Worm (Caenorhabditis elegans) whole organism, mixed stage, embryonic: ENCODE measurements around the gene srh-27.

ENCODE experiments used
- M03D4.4 ChIP-seq: sonication (generic microtip); optimal IDR thresholded peaks from 2 replicates; lab custom pipeline; 2017; ENCODE audit warnings: mild to moderate bottlenecking, missing genetic modification characterization, missing compliant biosample characterization
- bed-3 ChIP-seq: fragments of 200-800 bp; sonication (Bioruptor generic); optimal IDR thresholded peaks from 3 replicates; lab custom pipeline; 2018; ENCODE audit warnings: mild to moderate bottlenecking, missing genetic modification characterization, moderate library complexity, missing compliant biosample characterization
- blmp-1 ChIP-seq: fragments of 150-350 bp; optimal IDR thresholded peaks from 2 replicates; lab custom pipeline; 2014; ENCODE audit warnings: missing biosample characterization, missing genetic modification characterization
- ceh-39 ChIP-seq: fragments of 150-350 bp; optimal IDR thresholded peaks from 2 replicates; lab custom pipeline; 2014; ENCODE audit warnings: missing biosample characterization, missing genetic modification characterization
- ceh-83 ChIP-seq: fragments of 200-800 bp; sonication (Bioruptor generic); optimal IDR thresholded peaks from 2 replicates; lab custom pipeline; 2018; ENCODE audit warnings: mild to moderate bottlenecking, missing genetic modification characterization, missing compliant biosample characterization
- ces-1 ChIP-seq: fragments of 150-350 bp; optimal IDR thresholded peaks from 2 replicates; lab custom pipeline; 2014; ENCODE audit warnings: missing biosample characterization, missing genetic modification reagents, missing genetic modification characterization
- cnd-1 ChIP-seq: fragments of 200-800 bp; sonication (Bioruptor generic); optimal IDR thresholded peaks from 2 replicates; lab custom pipeline; 2018; ENCODE audit warnings: mild to moderate bottlenecking, missing genetic modification characterization, missing compliant biosample characterization
- drap-1 ChIP-seq: fragments of 200-800 bp; sonication (Bioruptor generic); optimal IDR thresholded peaks from 3 replicates; lab custom pipeline; 2018; ENCODE audit warnings: mild to moderate bottlenecking, missing genetic modification characterization, missing compliant biosample characterization
- elt-1 ChIP-seq: sonication (generic microtip); optimal IDR thresholded peaks from 2 replicates; lab custom pipeline; 2017; ENCODE audit warnings: missing genetic modification characterization, mild to moderate bottlenecking, missing compliant biosample characterization, antibody characterized with exemption, moderate library complexity, borderline replicate concordance; ENCODE audit not compliant: insufficient read depth
- elt-3 ChIP-seq: fragments of 150-350 bp; optimal IDR thresholded peaks from 2 replicates; lab custom pipeline; 2014; ENCODE audit warnings: missing biosample characterization, missing genetic modification characterization
- flh-1 ChIP-seq: fragments of 200-800 bp; sonication (Bioruptor generic); optimal IDR thresholded peaks from 2 replicates; lab custom pipeline; 2018; ENCODE audit warnings: mild to moderate bottlenecking, missing genetic modification characterization, moderate library complexity, missing compliant biosample characterization
- ham-2 ChIP-seq: fragments of 200-800 bp; sonication (Bioruptor generic); optimal IDR thresholded peaks from 2 replicates; lab custom pipeline; 2018; ENCODE audit warnings: mild to moderate bottlenecking, missing genetic modification characterization, missing compliant biosample characterization
- lin-13 ChIP-seq: fragments of 150-350 bp; optimal IDR thresholded peaks from 2 replicates; lab custom pipeline; 2014; ENCODE audit warnings: missing biosample characterization, missing genetic modification characterization
- lin-32 ChIP-seq: fragments of 200-800 bp; sonication (Bioruptor generic); optimal IDR thresholded peaks from 2 replicates; lab custom pipeline; 2018; ENCODE audit warnings: mild to moderate bottlenecking, missing genetic modification characterization, missing compliant biosample characterization
- lsy-2 ChIP-seq: fragments of 150-350 bp; optimal IDR thresholded peaks from 2 replicates; lab custom pipeline; 2014; ENCODE audit warnings: missing biosample characterization, missing genetic modification characterization
- mab-5 ChIP-seq: fragments of 150-350 bp; optimal IDR thresholded peaks from 2 replicates; lab custom pipeline; 2014; ENCODE audit warnings: missing biosample characterization, missing genetic modification characterization
- mep-1 ChIP-seq: fragments of 150-350 bp; optimal IDR thresholded peaks from 2 replicates; lab custom pipeline; 2017; ENCODE audit warnings: missing biosample characterization, missing genetic modification reagents, missing genetic modification characterization, inconsistent platforms
- mls-2 ChIP-seq: sonication (generic microtip); optimal IDR thresholded peaks from 2 replicates; lab custom pipeline; 2016; ENCODE audit warnings: mild to moderate bottlenecking, missing genetic modification characterization, moderate library complexity, missing compliant biosample characterization
- nhr-12 ChIP-seq: fragments of 150-350 bp; optimal IDR thresholded peaks from 2 replicates; lab custom pipeline; 2014; ENCODE audit warnings: missing biosample characterization, missing genetic modification characterization
- nhr-2 ChIP-seq: fragments of 150-350 bp; optimal IDR thresholded peaks from 2 replicates; lab custom pipeline; 2014; ENCODE audit warnings: missing biosample characterization, missing genetic modification characterization
- nhr-237 ChIP-seq: fragments of 150-350 bp; optimal IDR thresholded peaks from 2 replicates; lab custom pipeline; 2014; ENCODE audit warnings: missing biosample characterization, missing genetic modification characterization
- nhr-28 ChIP-seq: fragments of 150-350 bp; optimal IDR thresholded peaks from 2 replicates; lab custom pipeline; 2014; ENCODE audit warnings: missing biosample characterization, missing genetic modification characterization
- nhr-76 ChIP-seq: sonication (generic microtip); optimal IDR thresholded peaks from 2 replicates; lab custom pipeline; 2017; ENCODE audit warnings: missing biosample characterization, missing genetic modification characterization
- pha-4 ChIP-seq: fragments of 150-350 bp; optimal IDR thresholded peaks from 2 replicates; lab custom pipeline; 2018; ENCODE audit warnings: missing biosample characterization, missing genetic modification reagents, missing genetic modification characterization
- sem-2 ChIP-seq: fragments of 200-800 bp; sonication (Bioruptor generic); optimal IDR thresholded peaks from 2 replicates; lab custom pipeline; 2018; ENCODE audit warnings: mild to moderate bottlenecking, missing genetic modification characterization, missing compliant biosample characterization
- snpc-4 ChIP-seq: fragments of 150-350 bp; optimal IDR thresholded peaks from 2 replicates; lab custom pipeline; 2014; ENCODE audit warnings: missing biosample characterization, missing genetic modification characterization
- sptf-1 ChIP-seq: sonication (generic microtip); optimal IDR thresholded peaks from 2 replicates; lab custom pipeline; 2017; ENCODE audit warnings: mild to moderate bottlenecking, missing genetic modification characterization, moderate library complexity, missing compliant biosample characterization
- tbx-8 ChIP-seq: fragments of 200-800 bp; sonication (Bioruptor generic); optimal IDR thresholded peaks from 2 replicates; lab custom pipeline; 2018; ENCODE audit warnings: mild to moderate bottlenecking, missing genetic modification characterization, moderate library complexity, missing compliant biosample characterization
- unc-120 ChIP-seq: sonication (generic microtip); optimal IDR thresholded peaks from 2 replicates; lab custom pipeline; 2017; ENCODE audit warnings: missing genetic modification characterization, missing compliant biosample characterization; ENCODE audit not compliant: poor library complexity, severe bottlenecking
- unc-39 ChIP-seq: fragments of 150-350 bp; optimal IDR thresholded peaks from 2 replicates; lab custom pipeline; 2014; ENCODE audit warnings: missing biosample characterization, missing genetic modification characterization
- unc-62 ChIP-seq: fragments of 150-350 bp; optimal IDR thresholded peaks from 2 replicates; lab custom pipeline; 2014; ENCODE audit warnings: missing biosample characterization, missing genetic modification reagents, missing genetic modification characterization
- zip-8 ChIP-seq: fragments of 150-350 bp; optimal IDR thresholded peaks from 2 replicates; lab custom pipeline; 2014; ENCODE audit warnings: missing biosample characterization, missing genetic modification characterization

Gene srh-27

ce11 chrII:12448241-12448640 lies at the start of gene srh-27:
TSS of gene srh-27 (plus strand) at chrII:12448541.
- TF ChIP-seq lin-32 (GFP tag; lab: Kevin White, UChicago) = no peak
- TF ChIP-seq cnd-1 (tag; lab: Kevin White, UChicago) = no peak
- no peak for TF ChIP-seq sptf-1
- no peak for TF ChIP-seq bed-3 (GFP tag; lab: Kevin White, UChicago)
- TF ChIP-seq elt-3 = no peak
- no peak for TF ChIP-seq flh-1 (GFP tag; lab: Kevin White, UChicago)
- TF ChIP-seq unc-62 = no peak
- no peak for TF ChIP-seq tbx-8 (GFP tag; lab: Kevin White, UChicago)
- TF ChIP-seq drap-1 = no peak
- TF ChIP-seq blmp-1 (tag; lab: Kevin White, UChicago) = no peak
- TF ChIP-seq ceh-39 (tag; lab: Kevin White, UChicago) = no peak
- no peak for TF ChIP-seq ham-2 (GFP tag; lab: Kevin White, UChicago)
- TF ChIP-seq mep-1 (tag; lab: Kevin White, UChicago) = no peak
- no peak for TF ChIP-seq nhr-12 (tag; lab: Kevin White, UChicago)
- no peak for TF ChIP-seq zip-8 (tag; lab: Kevin White, UChicago)
- TF ChIP-seq unc-39 (tag; lab: Kevin White, UChicago) = no peak

ce11 chrII:12401791-12402190 lies 46.5 kb upstream of the srh-27 start, which contains the start of gene sre-29:
TSS of gene sre-29 (minus strand) at chrII:12401891.
- TF ChIP-seq nhr-12 (tag; lab: Kevin White, UChicago) (no peak), mab-5 (tag; lab: Kevin White, UChicago) (no peak), blmp-1 (tag; lab: Kevin White, UChicago) (no peak), mep-1 (tag; lab: Kevin White, UChicago) (no peak), sptf-1 (no peak), unc-62 (no peak), zip-8 (tag; lab: Kevin White, UChicago) (no peak), lsy-2 (tag; lab: Kevin White, UChicago) (no peak)

- TF ChIP-seq sem-2 (GFP tag; lab: Kevin White, UChicago) = no peak
- no peak for TF ChIP-seq blmp-1 (tag; lab: Kevin White, UChicago)
- no peak for TF ChIP-seq lin-13 (tag; lab: Kevin White, UChicago)
- no peak for TF ChIP-seq cnd-1 (tag; lab: Kevin White, UChicago)
- TF ChIP-seq elt-3 = no peak
- TF ChIP-seq ham-2 (GFP tag; lab: Kevin White, UChicago) = no peak
- TF ChIP-seq drap-1 = no peak
- no peak for TF ChIP-seq nhr-237 (tag; lab: Kevin White, UChicago)
- no peak for TF ChIP-seq elt-1
- no peak for TF ChIP-seq mep-1 (tag; lab: Kevin White, UChicago)
- no peak for TF ChIP-seq nhr-76 (tag; lab: Kevin White, UChicago)
- no peak for TF ChIP-seq flh-1 (GFP tag; lab: Kevin White, UChicago)
- no peak for TF ChIP-seq zip-8 (tag; lab: Kevin White, UChicago)
- TF ChIP-seq lsy-2 (tag; lab: Kevin White, UChicago) = no peak
- TF ChIP-seq snpc-4 (tag; lab: Kevin White, UChicago) = no peak
Measured at ce11 chrII:12406394-12406793, 41.9 kb upstream of the srh-27 start, which contains the start of gene sre-30. TSS of gene sre-30 (minus strand) at chrII:12406494.

ce11 chrII:12408717-12409116 lies 39.6 kb upstream of the srh-27 start, which contains the start of gene sre-31:
TSS of gene sre-31 (minus strand) at chrII:12408817.
- TF ChIP-seq M03D4.4 (no peak), tbx-8 (GFP tag; lab: Kevin White, UChicago) (no peak), ceh-83 (GFP tag; lab: Kevin White, UChicago) (no peak), mls-2 (tag; lab: Kevin White, UChicago) (no peak)
- TF ChIP-seq, all 35 proteins: peak for 0

- TF ChIP-seq lin-13 (tag; lab: Kevin White, UChicago) (no peak), flh-1 (GFP tag; lab: Kevin White, UChicago) (no peak), sptf-1 (no peak), sem-2 (GFP tag; lab: Kevin White, UChicago) (no peak), ces-1 (GFP tag; lab: Kevin White, UChicago) (no peak), unc-120 (tag; lab: Kevin White, UChicago) (no peak), drap-1 (no peak), blmp-1 (tag; lab: Kevin White, UChicago) (no peak), mep-1 (tag; lab: Kevin White, UChicago) (no peak), M03D4.4 (no peak), snpc-4 (tag; lab: Kevin White, UChicago) (no peak), elt-3 (no peak), nhr-2 (no peak), pha-4 (tag; lab: Kevin White, UChicago) (no peak), nhr-28 (tag; lab: Kevin White, UChicago) (no peak)
Measured at ce11 chrII:12410107-12410506, 38.2 kb upstream of the srh-27 start, which contains the start of gene F57G9.3. TSS of gene F57G9.3 (minus strand) at chrII:12410207.
